Worm (Caenorhabditis elegans) whole organism, L4 larva: ENCODE data around the gene ZK686.5.

Source experiments
- dpl-1 ChIP-seq: fragments of 150-350 bp; optimal IDR thresholded peaks from 2 replicates; lab custom pipeline; 2014; ENCODE audit warnings: missing biosample characterization, missing genetic modification reagents, missing genetic modification characterization
- lin-13 ChIP-seq: fragments of 150-350 bp; optimal IDR thresholded peaks from 2 replicates; lab custom pipeline; 2014; ENCODE audit warnings: missing biosample characterization, missing genetic modification reagents, missing genetic modification characterization
- snpc-4 ChIP-seq: fragments of 150-350 bp; optimal IDR thresholded peaks from 2 replicates; lab custom pipeline; 2014; ENCODE audit warnings: missing biosample characterization, missing genetic modification characterization

ce11 chrIII:7724433-7724832, 42.9 kb downstream of the ZK686.5 start:
- TF ChIP-seq snpc-4 (tag; lab: Kevin White, UChicago) (no peak), lin-13 (GFP tag; lab: Kevin White, UChicago) (no peak), dpl-1 (GFP tag; lab: Kevin White, UChicago) (no peak)
